Worm (Caenorhabditis elegans): Measurements from ENCODE around the gene sid-3.

- TF ChIP-seq ztf-11 (tag; optimal IDR thresholded peaks at IDR 0.05): no peak
- TF ChIP-seq unc-62 (GFP tag; optimal IDR thresholded peaks at IDR 0.05 in 1 of 2): no peak
- no peak for TF ChIP-seq unc-62 (tag; optimal IDR thresholded peaks at IDR 0.05)
- TF ChIP-seq pqm-1 (tag; optimal IDR thresholded peaks at IDR 0.05): peak; percentile 97
- no peak for TF ChIP-seq snpc-4 (tag; optimal IDR thresholded peaks at IDR 0.05)
- no peak for TF ChIP-seq jun-1 (tag; optimal IDR thresholded peaks at IDR 0.05)
- no peak for TF ChIP-seq lsy-2 (tag; optimal IDR thresholded peaks at IDR 0.05)
- no peak for TF ChIP-seq hif-1 (tag; optimal IDR thresholded peaks at IDR 0.05)
- no peak for TF ChIP-seq ZK546.5 (tag; optimal IDR thresholded peaks at IDR 0.05)
- TF ChIP-seq fos-1 (tag; optimal IDR thresholded peaks at IDR 0.05): no peak
These were observed 39.6 kb upstream of the sid-3 start for ce11 chrX:17146545-17146944.
